Worm (Caenorhabditis elegans) whole organism, mixed stage, embryonic: Measurements from ENCODE around the gene ZK1240.11.

Experiments
- blmp-1 ChIP-seq: fragments of 150-350 bp; optimal IDR thresholded peaks from 2 replicates; lab custom pipeline; 2014; ENCODE audit warnings: missing biosample characterization, missing genetic modification characterization
- ces-1 ChIP-seq: fragments of 150-350 bp; optimal IDR thresholded peaks from 2 replicates; lab custom pipeline; 2014; ENCODE audit warnings: missing biosample characterization, missing genetic modification reagents, missing genetic modification characterization
- elt-1 ChIP-seq: sonication (generic microtip); optimal IDR thresholded peaks from 2 replicates; lab custom pipeline; 2017; ENCODE audit warnings: missing genetic modification characterization, mild to moderate bottlenecking, missing compliant biosample characterization, antibody characterized with exemption, moderate library complexity, borderline replicate concordance; ENCODE audit not compliant: insufficient read depth
- nhr-237 ChIP-seq: fragments of 150-350 bp; optimal IDR thresholded peaks from 2 replicates; lab custom pipeline; 2014; ENCODE audit warnings: missing biosample characterization, missing genetic modification characterization
- pha-4 ChIP-seq: fragments of 150-350 bp; optimal IDR thresholded peaks from 2 replicates; lab custom pipeline; 2018; ENCODE audit warnings: missing biosample characterization, missing genetic modification reagents, missing genetic modification characterization
- unc-62 ChIP-seq: fragments of 150-350 bp; optimal IDR thresholded peaks from 2 replicates; lab custom pipeline; 2014; ENCODE audit warnings: missing biosample characterization, missing genetic modification reagents, missing genetic modification characterization

DNA sequence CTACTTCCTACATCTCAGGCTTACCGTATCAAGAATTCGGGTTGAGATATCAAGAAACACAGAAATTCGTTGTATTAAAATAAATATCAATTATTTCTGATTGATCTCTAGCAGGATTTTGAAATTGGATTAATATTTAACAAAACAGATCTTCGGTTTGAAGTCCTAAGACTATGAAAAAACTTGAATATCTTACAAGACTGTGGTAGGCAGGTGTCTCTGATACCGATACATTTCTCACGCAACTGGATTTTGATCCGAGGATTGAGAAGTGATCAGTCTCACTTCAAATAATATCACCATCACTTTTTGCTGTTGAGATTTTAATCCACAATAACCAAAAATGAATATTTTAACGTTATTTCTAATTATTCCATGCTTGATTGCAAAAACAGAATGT, 21.6 kb downstream of the ZK1240.11 start, which contains the start of gene F43C11.4:
- TF ChIP-seq pha-4 (no peak), nhr-237 (tag; lab: Kevin White, UChicago) (no peak), unc-62 (GFP tag; lab: Kevin White, UChicago) (no peak), elt-1 (tag; lab: Kevin White, UChicago) (no peak), ces-1 (GFP tag; lab: Kevin White, UChicago) (no peak), blmp-1 (tag; lab: Kevin White, UChicago) (no peak)
